Fruit fly (Drosophila melanogaster) whole organism: ENCODE data around the gene TpnC73F.

Experiments
- Dll ChIP-seq: fragments of >200 bp; optimal IDR thresholded peaks from 2 replicates; lab custom pipeline; 2017
- EcR ChIP-seq, 2 experiments: fragments of >200 bp; optimal IDR thresholded peaks; 2 replicates each; lab custom pipeline; 2017; ENCODE audit warnings: missing biosample characterization in 2 of 2, missing genetic modification characterization in 2 of 2, missing genetic modification reagents in 2 of 2
- psq ChIP-seq: fragments of >200 bp; optimal IDR thresholded peaks from 2 replicates; lab custom pipeline; 2017
- usp ChIP-seq: fragments of >200 bp; optimal IDR thresholded peaks from 2 replicates; lab custom pipeline; 2017; ENCODE audit warnings: missing biosample characterization, missing genetic modification characterization, mixed read lengths

dm6 chr3L:17047811-17048239, 2.0 kb downstream of the TpnC73F start:
- no peak for TF ChIP-seq psq (lab: Kevin White, UChicago)
- TF ChIP-seq usp, result no peak
- TF ChIP-seq Dll (lab: Kevin White, UChicago), result no peak
- TF ChIP-seq EcR (GFP tag; optimal IDR thresholded peaks at IDR 0.05; lab: Kevin White, UChicago), result no peak
